Fruit fly (Drosophila melanogaster): Measurements from ENCODE around the gene CG12766.

DNA sequence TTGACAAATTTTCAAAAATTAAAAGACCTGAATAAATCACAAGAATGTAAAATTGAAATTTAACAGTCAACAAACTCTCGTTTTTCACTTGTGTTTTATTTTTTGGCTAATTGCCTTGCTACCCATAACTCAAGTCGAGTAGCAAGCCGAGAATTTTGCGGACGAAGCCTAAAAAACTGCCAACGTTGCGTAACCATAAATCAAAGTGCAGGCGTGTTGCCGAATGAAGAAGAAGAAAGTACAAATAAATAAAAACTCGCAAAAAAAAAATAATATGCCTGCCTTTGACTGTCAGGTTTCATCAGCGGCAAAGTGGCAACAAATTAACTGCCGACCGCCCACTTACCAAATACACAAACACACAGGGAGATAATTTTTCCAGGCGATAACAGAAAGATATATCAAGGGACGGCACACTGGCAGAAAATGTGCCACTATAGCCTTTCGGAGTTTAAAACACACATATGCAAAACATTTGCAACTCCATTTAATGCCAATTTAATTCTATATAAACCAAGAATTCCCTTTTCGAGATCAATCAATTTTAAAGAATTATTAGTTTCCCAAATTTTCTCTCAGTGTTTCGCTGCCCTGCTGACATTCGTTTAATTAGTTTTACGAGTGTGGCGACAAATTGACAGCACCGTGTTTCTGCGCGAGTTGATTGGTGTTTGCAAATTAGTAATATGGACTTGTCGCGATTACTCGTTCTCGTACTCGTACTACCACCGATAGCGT lies 11.6 kb downstream of the CG12766 start:
- no peak for TF ChIP-seq CG8478 (optimal IDR thresholded peaks at IDR 0.05)
- TF ChIP-seq CTCF (optimal IDR thresholded peaks at IDR 0.05): no peak
